Worm (Caenorhabditis elegans) whole organism, mixed stage, embryonic: ENCODE measurements around the gene Y54G11A.19.

Source experiments
- ceh-83 ChIP-seq: fragments of 200-800 bp; sonication (Bioruptor generic); optimal IDR thresholded peaks from 2 replicates; lab custom pipeline; 2018; ENCODE audit warnings: mild to moderate bottlenecking, missing genetic modification characterization, missing compliant biosample characterization
- cnd-1 ChIP-seq: fragments of 200-800 bp; sonication (Bioruptor generic); optimal IDR thresholded peaks from 2 replicates; lab custom pipeline; 2018; ENCODE audit warnings: mild to moderate bottlenecking, missing genetic modification characterization, missing compliant biosample characterization
- drap-1 ChIP-seq: fragments of 200-800 bp; sonication (Bioruptor generic); optimal IDR thresholded peaks from 3 replicates; lab custom pipeline; 2018; ENCODE audit warnings: mild to moderate bottlenecking, missing genetic modification characterization, missing compliant biosample characterization
- elt-1 ChIP-seq: sonication (generic microtip); optimal IDR thresholded peaks from 2 replicates; lab custom pipeline; 2017; ENCODE audit warnings: missing genetic modification characterization, mild to moderate bottlenecking, missing compliant biosample characterization, antibody characterized with exemption, moderate library complexity, borderline replicate concordance; ENCODE audit not compliant: insufficient read depth
- elt-3 ChIP-seq: fragments of 150-350 bp; optimal IDR thresholded peaks from 2 replicates; lab custom pipeline; 2014; ENCODE audit warnings: missing biosample characterization, missing genetic modification characterization
- mab-5 ChIP-seq: fragments of 150-350 bp; optimal IDR thresholded peaks from 2 replicates; lab custom pipeline; 2014; ENCODE audit warnings: missing biosample characterization, missing genetic modification characterization
- nhr-12 ChIP-seq: fragments of 150-350 bp; optimal IDR thresholded peaks from 2 replicates; lab custom pipeline; 2014; ENCODE audit warnings: missing biosample characterization, missing genetic modification characterization
- nhr-2 ChIP-seq: fragments of 150-350 bp; optimal IDR thresholded peaks from 2 replicates; lab custom pipeline; 2014; ENCODE audit warnings: missing biosample characterization, missing genetic modification characterization
- nhr-237 ChIP-seq: fragments of 150-350 bp; optimal IDR thresholded peaks from 2 replicates; lab custom pipeline; 2014; ENCODE audit warnings: missing biosample characterization, missing genetic modification characterization
- nhr-76 ChIP-seq: sonication (generic microtip); optimal IDR thresholded peaks from 2 replicates; lab custom pipeline; 2017; ENCODE audit warnings: missing biosample characterization, missing genetic modification characterization
- pha-4 ChIP-seq: fragments of 150-350 bp; optimal IDR thresholded peaks from 2 replicates; lab custom pipeline; 2018; ENCODE audit warnings: missing biosample characterization, missing genetic modification reagents, missing genetic modification characterization
- sem-2 ChIP-seq: fragments of 200-800 bp; sonication (Bioruptor generic); optimal IDR thresholded peaks from 2 replicates; lab custom pipeline; 2018; ENCODE audit warnings: mild to moderate bottlenecking, missing genetic modification characterization, missing compliant biosample characterization
- unc-39 ChIP-seq: fragments of 150-350 bp; optimal IDR thresholded peaks from 2 replicates; lab custom pipeline; 2014; ENCODE audit warnings: missing biosample characterization, missing genetic modification characterization
- unc-62 ChIP-seq: fragments of 150-350 bp; optimal IDR thresholded peaks from 2 replicates; lab custom pipeline; 2014; ENCODE audit warnings: missing biosample characterization, missing genetic modification reagents, missing genetic modification characterization

DNA sequence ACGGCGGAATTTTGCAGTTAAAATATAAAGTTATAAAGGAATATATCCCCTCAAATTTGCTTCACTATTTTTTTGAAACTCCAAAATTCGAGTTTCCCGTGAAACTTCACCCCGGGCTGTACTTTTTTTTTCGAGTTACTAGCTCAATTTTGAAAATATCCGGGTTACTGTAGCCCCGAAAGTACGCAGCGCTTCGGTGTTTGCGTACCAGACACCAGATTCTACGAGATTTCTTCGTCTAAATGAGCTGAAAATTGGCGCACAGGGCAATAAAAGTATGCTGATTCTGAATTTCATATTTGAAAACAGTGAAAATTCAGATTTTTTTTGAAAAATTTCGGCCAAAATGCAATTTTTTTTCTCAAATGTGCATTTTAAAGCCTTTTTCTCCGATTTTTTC lies 25.7 kb downstream of the Y54G11A.19 start:
- TF ChIP-seq cnd-1 (tag; lab: Kevin White, UChicago), result no peak
- no peak for TF ChIP-seq pha-4
- TF ChIP-seq unc-62 (GFP tag; lab: Kevin White, UChicago), result no peak
- TF ChIP-seq unc-39 (tag; lab: Kevin White, UChicago), result no peak
- no peak for TF ChIP-seq nhr-237 (tag; lab: Kevin White, UChicago)
- no peak for TF ChIP-seq elt-3 (tag; lab: Kevin White, UChicago)
- no peak for TF ChIP-seq mab-5 (tag; lab: Kevin White, UChicago)
- no peak for TF ChIP-seq nhr-12 (tag; lab: Kevin White, UChicago)
- no peak for TF ChIP-seq ceh-83 (GFP tag; lab: Kevin White, UChicago)
- no peak for TF ChIP-seq elt-1 (tag; lab: Kevin White, UChicago)
- no peak for TF ChIP-seq nhr-76 (tag; lab: Kevin White, UChicago)
- no peak for TF ChIP-seq drap-1 (GFP tag; lab: Kevin White, UChicago)
- TF ChIP-seq sem-2, result no peak
- no peak for TF ChIP-seq nhr-2 (tag; lab: Kevin White, UChicago)
